Worm (Caenorhabditis elegans) whole organism, L1 larva: Measurements from ENCODE around the gene tag-234.

Experiments used
- lin-13 ChIP-seq: fragments of 150-350 bp; optimal IDR thresholded peaks from 2 replicates; lab custom pipeline; 2014; ENCODE audit warnings: missing biosample characterization, missing genetic modification reagents, missing genetic modification characterization
- lin-39 ChIP-seq: fragments of 150-350 bp; optimal IDR thresholded peaks from 2 replicates; lab custom pipeline; 2014; ENCODE audit warnings: missing biosample characterization, missing genetic modification reagents, missing genetic modification characterization
- nhr-77 ChIP-seq: fragments of 150-350 bp; optimal IDR thresholded peaks from 2 replicates; lab custom pipeline; 2014; ENCODE audit warnings: missing biosample characterization, missing genetic modification characterization
- pax-3 ChIP-seq: fragments of 200-800 bp; sonication (Bioruptor generic); optimal IDR thresholded peaks from 2 replicates; lab custom pipeline; 2018; ENCODE audit warnings: mild to moderate bottlenecking, missing genetic modification characterization, moderate library complexity, missing compliant biosample characterization
- unc-130 ChIP-seq: fragments of 150-350 bp; optimal IDR thresholded peaks from 2 replicates; lab custom pipeline; 2017; ENCODE audit warnings: missing biosample characterization, missing genetic modification characterization, inconsistent platforms
- unc-62 ChIP-seq: fragments of 150-350 bp; optimal IDR thresholded peaks from 2 replicates; lab custom pipeline; 2014; ENCODE audit warnings: missing biosample characterization, missing genetic modification reagents, missing genetic modification characterization

- no peak for TF ChIP-seq lin-39 (tag; lab: Kevin White, UChicago)
- no peak for TF ChIP-seq pax-3
- no peak for TF ChIP-seq unc-130 (tag; lab: Kevin White, UChicago)
- no peak for TF ChIP-seq lin-13 (GFP tag; lab: Kevin White, UChicago)
- no peak for TF ChIP-seq nhr-77 (tag; lab: Kevin White, UChicago)
- TF ChIP-seq unc-62, result no peak
These were observed 42.3 kb downstream of the tag-234 start, which contains the start of gene F59G1.8 for ce11 chrII:5906274-5906673.
